Worm (Caenorhabditis elegans) whole organism, midembryonic: ENCODE results near the gene F53A2.11.

Experiments
- T22C8.4 ChIP-seq: fragments of 200-800 bp; sonication (Bioruptor generic); IDR thresholded peaks from 2 replicates; pipeline ENCODE4 v1.3.6; 2022; ENCODE audit warnings: missing genetic modification characterization, missing compliant biosample characterization
- klf-2 ChIP-seq: fragments of 200-800 bp; sonication (Bioruptor generic); conservative IDR thresholded peaks from 2 replicates; pipeline ENCODE4 v1.3.6; 2022; ENCODE audit warnings: missing genetic modification reagents, missing genetic modification characterization, missing compliant biosample characterization
- med-1 ChIP-seq: sonication (generic microtip); optimal IDR thresholded peaks from 2 replicates; lab custom pipeline; 2017; ENCODE audit warnings: missing genetic modification characterization, mild to moderate bottlenecking, missing compliant biosample characterization, antibody characterized with exemption, missing genetic modification reagents; ENCODE audit not compliant: insufficient read depth
- ref-1 ChIP-seq: fragments of 200-800 bp; sonication (Bioruptor generic); conservative IDR thresholded peaks from 2 replicates; pipeline ENCODE4 v1.3.6; 2022; ENCODE audit warnings: missing genetic modification reagents, missing genetic modification characterization, missing compliant biosample characterization
- tab-1 ChIP-seq: fragments of 200-800 bp; sonication (Bioruptor generic); IDR thresholded peaks from 2 replicates; pipeline ENCODE4 v1.3.6; 2022; ENCODE audit warnings: missing genetic modification characterization, missing compliant biosample characterization
- ztf-29 ChIP-seq: fragments of 200-800 bp; sonication (Bioruptor generic); IDR thresholded peaks from 2 replicates; pipeline ENCODE4 v1.3.6; 2022; ENCODE audit warnings: missing genetic modification reagents, missing genetic modification characterization, missing compliant biosample characterization

DNA sequence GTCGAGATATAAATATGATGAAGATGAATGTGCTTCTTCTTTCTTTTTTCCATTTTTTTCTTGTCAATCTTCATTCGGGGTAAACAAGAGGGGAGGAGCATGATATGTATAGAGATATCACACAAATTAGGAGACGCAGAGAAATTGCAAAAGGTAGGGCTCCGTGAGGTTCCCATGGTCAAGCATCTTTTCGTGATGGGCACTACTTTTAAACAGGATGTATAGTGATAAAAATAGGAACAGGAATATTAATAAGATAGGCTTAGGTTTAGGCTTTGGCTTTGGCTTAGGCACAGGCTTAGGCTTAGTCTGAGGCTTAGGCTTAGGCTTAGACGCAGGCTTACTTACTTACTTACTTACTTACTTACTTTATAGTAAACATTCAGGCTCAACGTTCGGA lies 2.3 kb upstream of the F53A2.11 start, which contains the start of gene F53A2.1:
- TF ChIP-seq klf-2 (GFP tag; lab: Robert Waterston, UW), result no peak
- no peak for TF ChIP-seq tab-1
- no peak for TF ChIP-seq med-1 (GFP tag; lab: Kevin White, UChicago)
- no peak for TF ChIP-seq ztf-29 (GFP tag; lab: Robert Waterston, UW)
- no peak for TF ChIP-seq T22C8.4 (GFP tag; lab: Robert Waterston, UW)
- no peak for TF ChIP-seq ref-1 (GFP tag; lab: Robert Waterston, UW)
